Worm (Caenorhabditis elegans) whole organism, L3 larva: ENCODE results near the gene pigs-1.

Experiments
- R02D3.7 ChIP-seq: fragments of 150-350 bp; optimal IDR thresholded peaks from 2 replicates; lab custom pipeline; 2014; ENCODE audit warnings: missing biosample characterization, missing genetic modification characterization
- ZK546.5 ChIP-seq: sonication (generic microtip); optimal IDR thresholded peaks from 2 replicates; lab custom pipeline; 2017; ENCODE audit warnings: missing biosample characterization, missing genetic modification characterization
- aly-2 ChIP-seq: fragments of 150-350 bp; optimal IDR thresholded peaks from 2 replicates; lab custom pipeline; 2014; ENCODE audit warnings: missing biosample characterization, missing genetic modification characterization
- ceh-16 ChIP-seq: sonication (generic microtip); optimal IDR thresholded peaks from 2 replicates; lab custom pipeline; 2017; ENCODE audit warnings: missing biosample characterization, missing genetic modification characterization
- ceh-28 ChIP-seq: fragments of 150-350 bp; optimal IDR thresholded peaks from 2 replicates; lab custom pipeline; 2014; ENCODE audit warnings: missing biosample characterization, missing genetic modification reagents, missing genetic modification characterization
- daf-12 ChIP-seq: fragments of 150-350 bp; optimal IDR thresholded peaks from 2 replicates; lab custom pipeline; 2014; ENCODE audit warnings: missing biosample characterization, missing genetic modification reagents, missing genetic modification characterization
- egl-27 ChIP-seq: sonication (generic microtip); optimal IDR thresholded peaks from 4 replicates; lab custom pipeline; 2017; ENCODE audit warnings: missing biosample characterization, missing genetic modification reagents, missing genetic modification characterization
- egl-5 ChIP-seq: fragments of 150-350 bp; optimal IDR thresholded peaks from 2 replicates; lab custom pipeline; 2017; ENCODE audit warnings: missing biosample characterization, missing genetic modification reagents, missing genetic modification characterization, inconsistent platforms
- eor-1 ChIP-seq, 2 experiments: fragments of 150-350 bp; optimal IDR thresholded peaks; 2 replicates each; lab custom pipeline; 2014 to 2018; ENCODE audit warnings: missing biosample characterization in 2 of 2, missing genetic modification characterization in 2 of 2
- jun-1 ChIP-seq: fragments of 150-350 bp; optimal IDR thresholded peaks from 2 replicates; lab custom pipeline; 2014; ENCODE audit warnings: missing biosample characterization, missing genetic modification reagents, missing genetic modification characterization
- lin-15B ChIP-seq: fragments of 150-350 bp; optimal IDR thresholded peaks from 2 replicates; lab custom pipeline; 2014; ENCODE audit warnings: missing biosample characterization, missing genetic modification characterization
- lsy-12 ChIP-seq: sonication (generic microtip); optimal IDR thresholded peaks from 2 replicates; lab custom pipeline; 2016; ENCODE audit warnings: mild to moderate bottlenecking, missing genetic modification characterization, missing compliant biosample characterization
- nfya-1 ChIP-seq: sonication (generic microtip); optimal IDR thresholded peaks from 2 replicates; lab custom pipeline; 2017; ENCODE audit warnings: missing genetic modification characterization, mild to moderate bottlenecking, missing compliant biosample characterization, antibody characterized with exemption, moderate library complexity; ENCODE audit not compliant: insufficient read depth
- nhr-12 ChIP-seq: fragments of 150-350 bp; optimal IDR thresholded peaks from 2 replicates; lab custom pipeline; 2014; ENCODE audit warnings: missing biosample characterization, missing genetic modification characterization
- nhr-237 ChIP-seq: fragments of 150-350 bp; optimal IDR thresholded peaks from 2 replicates; lab custom pipeline; 2014; ENCODE audit warnings: missing biosample characterization, missing genetic modification characterization
- nhr-67 ChIP-seq: fragments of 150-350 bp; optimal IDR thresholded peaks from 2 replicates; lab custom pipeline; 2014; ENCODE audit warnings: missing biosample characterization, missing genetic modification characterization
- pqm-1 ChIP-seq: fragments of 150-350 bp; optimal IDR thresholded peaks from 2 replicates; lab custom pipeline; 2017; ENCODE audit warnings: missing biosample characterization, missing genetic modification characterization, inconsistent platforms
- skn-1 ChIP-seq: fragments of 150-350 bp; optimal IDR thresholded peaks from 2 replicates; lab custom pipeline; 2014; ENCODE audit warnings: missing biosample characterization, missing genetic modification characterization
- snpc-4 ChIP-seq: fragments of 150-350 bp; optimal IDR thresholded peaks from 2 replicates; lab custom pipeline; 2014; ENCODE audit warnings: missing biosample characterization, missing genetic modification characterization
- tbx-2 ChIP-seq: sonication (generic microtip); optimal IDR thresholded peaks from 2 replicates; lab custom pipeline; 2016; ENCODE audit warnings: mild to moderate bottlenecking, missing genetic modification characterization, missing compliant biosample characterization
- zag-1 ChIP-seq: fragments of 150-350 bp; optimal IDR thresholded peaks from 2 replicates; lab custom pipeline; 2014; ENCODE audit warnings: missing biosample characterization, missing genetic modification characterization
- ztf-11 ChIP-seq: fragments of 150-350 bp; optimal IDR thresholded peaks from 2 replicates; lab custom pipeline; 2014; ENCODE audit warnings: missing biosample characterization, missing genetic modification characterization
- ztf-4 ChIP-seq: fragments of 150-350 bp; optimal IDR thresholded peaks from 2 replicates; lab custom pipeline; 2014; ENCODE audit warnings: missing biosample characterization, missing genetic modification characterization

The pigs-1 gene

ce11 chrIV:10115142-10115541 lies 33.7 kb downstream of the pigs-1 start, which contains the start of gene C04G2.10:
TSS of gene C04G2.10 (plus strand) at chrIV:10115442.
- TF ChIP-seq ceh-16 (no peak), aly-2 (tag; lab: Kevin White, UChicago) (no peak), egl-27 (no peak), nhr-12 (tag; lab: Kevin White, UChicago) (no peak)

- TF ChIP-seq R02D3.7 (no peak), nfya-1 (tag; lab: Kevin White, UChicago) (no peak), ceh-28 (tag; lab: Kevin White, UChicago) (no peak), snpc-4 (tag; lab: Kevin White, UChicago) (no peak), ztf-4 (tag; lab: Kevin White, UChicago) (no peak), ztf-11 (tag; lab: Kevin White, UChicago) (no peak), nhr-12 (tag; lab: Kevin White, UChicago) (no peak), daf-12 (tag; lab: Kevin White, UChicago) (no peak), lin-15B (tag; lab: Kevin White, UChicago) (no peak)
- TF ChIP-seq, all 47 proteins: peak for 0
Measured at ce11 chrIV:10112570-10112969, 36.3 kb downstream of the pigs-1 start, which contains the start of gene nsph-3.2. TSS of gene nsph-3.2 (plus strand) at chrIV:10112870.

- no peak for TF ChIP-seq ztf-4 (tag; lab: Kevin White, UChicago)
- no peak for TF ChIP-seq eor-1 (tag; optimal IDR thresholded peaks at IDR 0.05; lab: Kevin White, UChicago)
- no peak for TF ChIP-seq nfya-1 (tag; lab: Kevin White, UChicago)
- no peak for TF ChIP-seq aly-2 (tag; lab: Kevin White, UChicago)
- no peak for TF ChIP-seq jun-1 (tag; lab: Kevin White, UChicago)
- TF ChIP-seq egl-5, result no peak
- TF ChIP-seq skn-1, result no peak
- TF ChIP-seq lsy-12 (tag; lab: Kevin White, UChicago), result no peak
- no peak for TF ChIP-seq nhr-12 (tag; lab: Kevin White, UChicago)
- TF ChIP-seq pqm-1 (tag; lab: Kevin White, UChicago), result no peak
- TF ChIP-seq nhr-67, result no peak
- TF ChIP-seq lin-15B (tag; lab: Kevin White, UChicago), result no peak
- TF ChIP-seq zag-1, result no peak
Measured at ce11 chrIV:10111441-10111840, 37.4 kb downstream of the pigs-1 start, which contains the start of gene spch-1. TSS of gene spch-1 (minus strand) at chrIV:10111541.

ce11 chrIV:10110870-10111269 lies 38.0 kb downstream of the pigs-1 start:
- TF ChIP-seq ZK546.5 (tag; lab: Kevin White, UChicago) (no peak), tbx-2 (tag; lab: Kevin White, UChicago) (no peak)

ce11 chrIV:10110417-10110816 lies 38.4 kb downstream of the pigs-1 start, which contains the start of gene egl-38:
TSS of gene egl-38 (minus strand) at chrIV:10110517.
- no peak for TF ChIP-seq ceh-16
- TF ChIP-seq lin-15B (tag; lab: Kevin White, UChicago), result no peak
- TF ChIP-seq daf-12 (tag; lab: Kevin White, UChicago), result no peak
- no peak for TF ChIP-seq nhr-237 (tag; lab: Kevin White, UChicago)
